1 fruit fly cellular context compared by ENCODE assay signal in the genomic region with DNA sequence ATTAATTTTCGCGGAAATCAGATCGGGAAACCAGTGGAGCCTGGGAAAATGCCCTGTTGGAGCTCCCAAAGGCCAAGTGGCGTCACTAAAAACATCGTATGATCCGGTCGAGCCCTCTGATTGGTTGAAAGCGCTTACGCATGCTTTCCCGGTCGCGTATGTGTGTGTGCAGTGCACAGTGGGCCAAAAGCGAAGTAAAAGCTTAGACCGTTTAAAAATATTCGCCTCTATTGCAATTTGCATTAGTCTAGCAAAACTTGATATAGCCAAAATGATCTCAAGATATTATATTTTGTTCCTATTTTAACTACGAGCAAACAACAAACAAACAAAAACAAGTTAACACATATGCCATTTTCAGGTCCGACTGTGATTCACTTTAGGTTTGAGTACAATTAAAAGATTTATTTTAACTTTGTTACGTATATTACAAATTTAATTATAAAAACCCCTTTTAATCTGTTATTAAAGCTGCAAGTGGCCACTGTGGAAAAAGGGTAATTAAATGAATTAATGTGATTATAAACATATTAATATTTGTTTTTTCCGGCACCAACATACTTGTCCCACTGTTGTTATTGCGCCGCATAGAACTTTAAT.
A peak's percentile ranks its signal among the peaks of the same experiment; 100 is the strongest.
TF ChIP-seq lines count a peak whose summit lies in the region.

No protein-coding gene starts in this region.

TF ChIP-seq in whole organism, embryonic, 481 proteins besides CTCF, POLR2A, EP300 and RAD21 (continued from another document and continues in another):
- peak; percentile 78 for TF ChIP-seq CG6254 (GFP tag; optimal IDR thresholded peaks at IDR 0.05; lab: Kevin White, UChicago)
- peak; percentile 97 for TF ChIP-seq sens (GFP tag; lab: Kevin White, UChicago)
- no peak; the same call in 1 of the 2 replicates for TF ChIP-seq amos (GFP tag; IDR thresholded peaks at IDR 0.05; lab: Robert Waterston, UW; ENCODE audit: partially characterized antibody)
- no peak for TF ChIP-seq Dfd (GFP tag; optimal IDR thresholded peaks at IDR 0.05; lab: Kevin White, UChicago)
- peak; percentile 77 for TF ChIP-seq CG10267 (tag; optimal IDR thresholded peaks at IDR 0.05; lab: Kevin White, UChicago)
- peak; percentile 61; the same call in 1 of the 2 replicates for TF ChIP-seq CG32772 (GFP tag; IDR thresholded peaks at IDR 0.05; lab: Robert Waterston, UW)
- peak; percentile 33; the same call in 1 of the 4 replicates for TF ChIP-seq Dll (GFP tag; IDR thresholded peaks at IDR 0.05; lab: Robert Waterston, UW; ENCODE audit: partially characterized antibody)
- TF ChIP-seq Ets97D (GFP tag; optimal IDR thresholded peaks at IDR 0.05; lab: Kevin White, UChicago), result peak; percentile 44
- peak; percentile 82 for TF ChIP-seq Xbp1 (GFP tag; optimal IDR thresholded peaks at IDR 0.05; lab: Kevin White, UChicago)
- peak; percentile 99 for TF ChIP-seq Nf-YC (tag; optimal IDR thresholded peaks at IDR 0.05; lab: Kevin White, UChicago)
- peak; percentile 83 for TF ChIP-seq CG32532 (GFP tag; IDR thresholded peaks at IDR 0.05; lab: Robert Waterston, UW)
- no peak for TF ChIP-seq lov (optimal IDR thresholded peaks at IDR 0.05; lab: Kevin White, UChicago)
- peak; percentile 84; the same call in 2 of the 3 replicates for TF ChIP-seq lov (GFP tag; IDR thresholded peaks at IDR 0.05; lab: Robert Waterston, UW)
- TF ChIP-seq CG13775 (GFP tag; optimal IDR thresholded peaks at IDR 0.05; lab: Kevin White, UChicago), result peak; percentile 87
- TF ChIP-seq Doc3 (GFP tag; IDR thresholded peaks at IDR 0.05; lab: Robert Waterston, UW; ENCODE audit: partially characterized antibody), result no peak
- TF ChIP-seq sd (tag; optimal IDR thresholded peaks at IDR 0.05; lab: Kevin White, UChicago), result no peak
- peak; percentile 82 for TF ChIP-seq CG6813 (GFP tag; optimal IDR thresholded peaks at IDR 0.05; lab: Kevin White, UChicago)
- peak; percentile 69 for TF ChIP-seq Hmx (GFP tag; optimal IDR thresholded peaks at IDR 0.05; lab: Kevin White, UChicago)
- TF ChIP-seq tin (GFP tag; optimal IDR thresholded peaks at IDR 0.05; lab: Kevin White, UChicago), result peak; percentile 84
- TF ChIP-seq CoRest (tag; optimal IDR thresholded peaks at IDR 0.05; lab: Kevin White, UChicago), result peak; percentile 92
- no peak for TF ChIP-seq Doc2 (GFP tag; IDR thresholded peaks at IDR 0.05; lab: Robert Waterston, UW)
- TF ChIP-seq sim (GFP tag; IDR thresholded peaks at IDR 0.05; lab: Robert Waterston, UW), result peak; percentile 56; the same call in 1 of the 2 replicates
- peak; percentile 44 for TF ChIP-seq gsb-n (tag; optimal IDR thresholded peaks at IDR 0.05; lab: Kevin White, UChicago)
- TF ChIP-seq CG17912 (GFP tag; optimal IDR thresholded peaks at IDR 0.05; lab: Kevin White, UChicago), result peak; percentile 36
- peak; percentile 57 for TF ChIP-seq CG14965 (GFP tag; optimal IDR thresholded peaks at IDR 0.05; lab: Kevin White, UChicago; ENCODE audit: borderline replicate concordance)
- no peak for TF ChIP-seq HLHmδ (GFP tag; optimal IDR thresholded peaks at IDR 0.05; lab: Kevin White, UChicago)
- peak; percentile 0 for TF ChIP-seq da (GFP tag; optimal IDR thresholded peaks at IDR 0.05; lab: Kevin White, UChicago)
- no peak for TF ChIP-seq pita (GFP tag; optimal IDR thresholded peaks at IDR 0.05; lab: Kevin White, UChicago)
- TF ChIP-seq h (optimal IDR thresholded peaks at IDR 0.05; lab: Kevin White, UChicago), result no peak
- TF ChIP-seq crp (GFP tag; optimal IDR thresholded peaks at IDR 0.05; lab: Kevin White, UChicago), result no peak
- peak; percentile 49 for TF ChIP-seq ssp (GFP tag; IDR thresholded peaks at IDR 0.05; lab: Robert Waterston, UW)
- 0 out of 2 replicates have a peak, but pooled peaks have one; percentile 32 for TF ChIP-seq CG4404 (GFP tag; IDR thresholded peaks at IDR 0.05; lab: Robert Waterston, UW)
- peak; percentile 66 for TF ChIP-seq CHES-1-like (GFP tag; optimal IDR thresholded peaks at IDR 0.05; lab: Kevin White, UChicago)
- peak; percentile 55; the same call in 1 of the 2 replicates for TF ChIP-seq Taf1 (GFP tag; IDR thresholded peaks at IDR 0.05; lab: Robert Waterston, UW)
- TF ChIP-seq Abd-B (GFP tag; optimal IDR thresholded peaks at IDR 0.05; lab: Kevin White, UChicago), result peak; percentile 77
- no peak for TF ChIP-seq knrl (GFP tag; IDR thresholded peaks at IDR 0.05; lab: Robert Waterston, UW; ENCODE audit: partially characterized antibody)
- TF ChIP-seq CG1832 (GFP tag; optimal IDR thresholded peaks at IDR 0.05; lab: Kevin White, UChicago), result no peak
- TF ChIP-seq lbe (GFP tag; optimal IDR thresholded peaks at IDR 0.05; lab: Kevin White, UChicago), result peak; percentile 88
- peak; percentile 57 for TF ChIP-seq Bgb (GFP tag; IDR thresholded peaks at IDR 0.05; lab: Robert Waterston, UW; ENCODE audit: partially characterized antibody)
- TF ChIP-seq lola (GFP tag; optimal IDR thresholded peaks at IDR 0.05; lab: Kevin White, UChicago), result peak in 1 of 3 experiments; percentile 77
- peak; percentile 46; the same call in 1 of the 3 replicates for TF ChIP-seq Mrtf (GFP tag; IDR thresholded peaks at IDR 0.05; lab: Robert Waterston, UW)
- TF ChIP-seq tap (tag; optimal IDR thresholded peaks at IDR 0.05; lab: Kevin White, UChicago), result peak; percentile 71
- peak; percentile 56; the same call in 1 of the 2 replicates for TF ChIP-seq CG6689 (GFP tag; IDR thresholded peaks at IDR 0.05; lab: Robert Waterston, UW)
- peak; percentile 49 for TF ChIP-seq pum (GFP tag; optimal IDR thresholded peaks at IDR 0.05; lab: Kevin White, UChicago)
- peak; percentile 91 for TF ChIP-seq lab (GFP tag; optimal IDR thresholded peaks at IDR 0.05; lab: Kevin White, UChicago)
- peak; percentile 76 for TF ChIP-seq Ptx1 (GFP tag; IDR thresholded peaks at IDR 0.05; lab: Robert Waterston, UW)
- TF ChIP-seq otp (GFP tag; IDR thresholded peaks at IDR 0.05; lab: Robert Waterston, UW), result peak; percentile 56; the same call in 1 of the 3 replicates
- TF ChIP-seq sqz (GFP tag; optimal IDR thresholded peaks at IDR 0.05; lab: Kevin White, UChicago), result no peak
- peak; percentile 57 for TF ChIP-seq dm (GFP tag; optimal IDR thresholded peaks at IDR 0.05; lab: Kevin White, UChicago)
- TF ChIP-seq CG10979 (tag; optimal IDR thresholded peaks at IDR 0.05; lab: Kevin White, UChicago), result peak; percentile 81
- peak; percentile 91 for TF ChIP-seq CG18599 (GFP tag; optimal IDR thresholded peaks at IDR 0.05; lab: Kevin White, UChicago)
- peak; percentile 63 for TF ChIP-seq Dip3 (GFP tag; optimal IDR thresholded peaks at IDR 0.05; lab: Kevin White, UChicago)
- TF ChIP-seq CG8281 (tag; optimal IDR thresholded peaks at IDR 0.05; lab: Kevin White, UChicago), result peak; percentile 69
- peak; percentile 86 for TF ChIP-seq CG13424 (tag; optimal IDR thresholded peaks at IDR 0.05; lab: Kevin White, UChicago)
- peak; percentile 75 for TF ChIP-seq Usf (GFP tag; optimal IDR thresholded peaks at IDR 0.05; lab: Kevin White, UChicago)
- peak; percentile 68 for TF ChIP-seq CG4282 (GFP tag; optimal IDR thresholded peaks at IDR 0.05; lab: Kevin White, UChicago)
- TF ChIP-seq Camta (GFP tag; optimal IDR thresholded peaks at IDR 0.05; lab: Kevin White, UChicago), result peak; percentile 76
- TF ChIP-seq Asciz (GFP tag; optimal IDR thresholded peaks at IDR 0.05; lab: Kevin White, UChicago), result peak; percentile 85
- TF ChIP-seq Side (GFP tag; optimal IDR thresholded peaks at IDR 0.05; lab: Kevin White, UChicago), result peak; percentile 83
- TF ChIP-seq Drgx (GFP tag; IDR thresholded peaks at IDR 0.05; lab: Robert Waterston, UW), result peak; percentile 78
- TF ChIP-seq CG6654 (GFP tag; optimal IDR thresholded peaks at IDR 0.05; lab: Kevin White, UChicago), result peak; percentile 66
- no peak for TF ChIP-seq MESR4 (GFP tag; optimal IDR thresholded peaks at IDR 0.05; lab: Kevin White, UChicago)
- peak; percentile 91 for TF ChIP-seq caup (GFP tag; optimal IDR thresholded peaks at IDR 0.05; lab: Kevin White, UChicago; ENCODE audit: severe bottlenecking)
- TF ChIP-seq CG15601 (tag; optimal IDR thresholded peaks at IDR 0.05; lab: Kevin White, UChicago), result peak; percentile 72
- TF ChIP-seq CG1603 (tag; optimal IDR thresholded peaks at IDR 0.05; lab: Kevin White, UChicago), result peak; percentile 69
- TF ChIP-seq CG15514 (GFP tag; optimal IDR thresholded peaks at IDR 0.05; lab: Kevin White, UChicago), result no peak
- TF ChIP-seq ewg (GFP tag; optimal IDR thresholded peaks at IDR 0.05; lab: Kevin White, UChicago), result peak; percentile 79
- peak; percentile 51 for TF ChIP-seq CG3838 (GFP tag; optimal IDR thresholded peaks at IDR 0.05; lab: Kevin White, UChicago)
- peak; percentile 83 for TF ChIP-seq phol (tag; optimal IDR thresholded peaks at IDR 0.05; lab: Kevin White, UChicago)
- peak; percentile 79 for TF ChIP-seq CG16863 (GFP tag; optimal IDR thresholded peaks at IDR 0.05; lab: Kevin White, UChicago)
- peak; percentile 54 for TF ChIP-seq CG3995 (GFP tag; optimal IDR thresholded peaks at IDR 0.05; lab: Kevin White, UChicago)
- peak; percentile 88 for TF ChIP-seq CG30403 (GFP tag; optimal IDR thresholded peaks at IDR 0.05; lab: Kevin White, UChicago)
- peak; percentile 62 for TF ChIP-seq al (GFP tag; IDR thresholded peaks at IDR 0.05; lab: Robert Waterston, UW)
- TF ChIP-seq MBD-R2 (GFP tag; IDR thresholded peaks at IDR 0.05; lab: Robert Waterston, UW), result peak; percentile 45
- peak; percentile 95 for TF ChIP-seq CG7556 (GFP tag; optimal IDR thresholded peaks at IDR 0.05; lab: Kevin White, UChicago)
- TF ChIP-seq CG31365 (tag; optimal IDR thresholded peaks at IDR 0.05; lab: Kevin White, UChicago), result no peak
- TF ChIP-seq fru (optimal IDR thresholded peaks at IDR 0.05; lab: Kevin White, UChicago), result no peak
- peak; percentile 89 for TF ChIP-seq NFAT (GFP tag; IDR thresholded peaks at IDR 0.05; lab: Robert Waterston, UW)
- peak; percentile 81 for TF ChIP-seq CG4854 (GFP tag; optimal IDR thresholded peaks at IDR 0.05; lab: Kevin White, UChicago)
- peak; percentile 74 to 93 for TF ChIP-seq bsh (GFP tag; optimal IDR thresholded peaks at IDR 0.05; lab: Kevin White, UChicago)
- no peak for TF ChIP-seq CG43689 (GFP tag; IDR thresholded peaks at IDR 0.05; lab: Robert Waterston, UW)
- peak; percentile 82 for TF ChIP-seq Xrp1 (GFP tag; IDR thresholded peaks at IDR 0.05; lab: Robert Waterston, UW)
- peak; percentile 73 for TF ChIP-seq run (tag; optimal IDR thresholded peaks at IDR 0.05; lab: Kevin White, UChicago)
- 0 out of 2 replicates have a peak, but pooled peaks have one; percentile 29 for TF ChIP-seq ro (GFP tag; IDR thresholded peaks at IDR 0.05; lab: Robert Waterston, UW)
- TF ChIP-seq TFAM (GFP tag; optimal IDR thresholded peaks at IDR 0.05; lab: Kevin White, UChicago), result peak; percentile 32
- TF ChIP-seq ftz-f1 (GFP tag; optimal IDR thresholded peaks at IDR 0.05; lab: Kevin White, UChicago), result no peak
- TF ChIP-seq gce (GFP tag; IDR thresholded peaks at IDR 0.05; lab: Robert Waterston, UW), result 0 out of 3 replicates have a peak, but pooled peaks have one; percentile 11
- peak; percentile 91 for TF ChIP-seq CG11723 (GFP tag; optimal IDR thresholded peaks at IDR 0.05; lab: Kevin White, UChicago)
- TF ChIP-seq dmrt99B (tag; optimal IDR thresholded peaks at IDR 0.05; lab: Kevin White, UChicago), result peak; percentile 91
- TF ChIP-seq CG7745 (tag; optimal IDR thresholded peaks at IDR 0.05; lab: Kevin White, UChicago), result no peak
- TF ChIP-seq CG14860 (GFP tag; IDR thresholded peaks at IDR 0.05; lab: Robert Waterston, UW; ENCODE audit: partially characterized antibody), result peak; percentile 44; the same call in 1 of the 3 replicates
- peak; percentile 73 for TF ChIP-seq her (GFP tag; optimal IDR thresholded peaks at IDR 0.05; lab: Kevin White, UChicago)
- TF ChIP-seq zfh2 (GFP tag; optimal IDR thresholded peaks at IDR 0.05; lab: Kevin White, UChicago), result peak; percentile 76
- peak; percentile 52 for TF ChIP-seq mirr (GFP tag; optimal IDR thresholded peaks at IDR 0.05; lab: Kevin White, UChicago)
- TF ChIP-seq CG13296 (GFP tag; optimal IDR thresholded peaks at IDR 0.05; lab: Kevin White, UChicago), result peak; percentile 90
- peak; percentile 68 for TF ChIP-seq E2f1 (GFP tag; IDR thresholded peaks at IDR 0.05; lab: Robert Waterston, UW)
- TF ChIP-seq croc (GFP tag; conservative IDR thresholded peaks at IDR 0.05; lab: Robert Waterston, UW), result peak; percentile 49; the same call in 2 of the 3 replicates
- peak; percentile 33; the same call in 1 of the 2 replicates for TF ChIP-seq sna (GFP tag; IDR thresholded peaks at IDR 0.05; lab: Robert Waterston, UW; ENCODE audit: partially characterized antibody)
- no peak for TF ChIP-seq NC2α (GFP tag; optimal IDR thresholded peaks at IDR 0.05; lab: Kevin White, UChicago)
- peak; percentile 90 for TF ChIP-seq lilli (GFP tag; optimal IDR thresholded peaks at IDR 0.05; lab: Kevin White, UChicago)
- TF ChIP-seq CG10274 (GFP tag; optimal IDR thresholded peaks at IDR 0.05; lab: Kevin White, UChicago), result peak; percentile 73
- TF ChIP-seq trem (tag; optimal IDR thresholded peaks at IDR 0.05; lab: Kevin White, UChicago), result peak; percentile 74
- TF ChIP-seq CG7987 (GFP tag; optimal IDR thresholded peaks at IDR 0.05; lab: Kevin White, UChicago), result peak; percentile 40
- TF ChIP-seq Bdp1 (GFP tag; optimal IDR thresholded peaks at IDR 0.05; lab: Kevin White, UChicago), result peak; percentile 59
- peak; percentile 19 for TF ChIP-seq en (GFP tag; optimal IDR thresholded peaks at IDR 0.05; lab: Kevin White, UChicago)
- 0 out of 2 replicates have a peak, but pooled peaks have one; percentile 26 for TF ChIP-seq CG5953 (GFP tag; IDR thresholded peaks at IDR 0.05; lab: Robert Waterston, UW)
- TF ChIP-seq zfh1 (GFP tag; IDR thresholded peaks at IDR 0.05; lab: Robert Waterston, UW), result peak; percentile 74
- no peak; the same call in 1 of the 2 replicates for TF ChIP-seq Dref (GFP tag; IDR thresholded peaks at IDR 0.05; lab: Robert Waterston, UW)
- peak; percentile 31 for TF ChIP-seq HmgD (GFP tag; optimal IDR thresholded peaks at IDR 0.05; lab: Kevin White, UChicago)
- peak; percentile 78 for TF ChIP-seq nom (GFP tag; optimal IDR thresholded peaks at IDR 0.05; lab: Kevin White, UChicago)
- TF ChIP-seq pb (GFP tag; optimal IDR thresholded peaks at IDR 0.05; lab: Kevin White, UChicago), result peak; percentile 88
- TF ChIP-seq CG3281 (GFP tag; optimal IDR thresholded peaks at IDR 0.05; lab: Kevin White, UChicago), result peak; percentile 93
- peak; percentile 48 for TF ChIP-seq Atf3 (GFP tag; optimal IDR thresholded peaks at IDR 0.05; lab: Kevin White, UChicago)
- peak; percentile 88 for TF ChIP-seq cwo (GFP tag; optimal IDR thresholded peaks at IDR 0.05; lab: Kevin White, UChicago)
- TF ChIP-seq CG8765 (GFP tag; IDR thresholded peaks at IDR 0.05; lab: Robert Waterston, UW), result no peak
- TF ChIP-seq ham (GFP tag; IDR thresholded peaks at IDR 0.05; lab: Robert Waterston, UW), result no peak
- TF ChIP-seq gem (tag; optimal IDR thresholded peaks at IDR 0.05; lab: Kevin White, UChicago), result peak; percentile 91
- TF ChIP-seq CG10431 (GFP tag; optimal IDR thresholded peaks at IDR 0.05; lab: Kevin White, UChicago), result peak; percentile 72
- TF ChIP-seq Atf6 (GFP tag; IDR thresholded peaks at IDR 0.05; lab: Robert Waterston, UW), result peak; percentile 83
- TF ChIP-seq nmo (GFP tag; optimal IDR thresholded peaks at IDR 0.05; lab: Kevin White, UChicago), result peak; percentile 92
